Worm (Caenorhabditis elegans) whole organism, late embryonic: Measurements from ENCODE around the gene D1054.3.
A peak's percentile ranks its signal among the peaks of the same experiment; 100 is the strongest.

Source experiments
- K02D7.2 ChIP-seq: sonication (generic microtip); optimal IDR thresholded peaks from 2 replicates; lab custom pipeline; 2017; ENCODE audit warnings: mild to moderate bottlenecking, missing genetic modification characterization, missing compliant biosample characterization
- Y22D7AL.16 ChIP-seq: sonication (generic microtip); optimal IDR thresholded peaks from 2 replicates; lab custom pipeline; 2016; ENCODE audit warnings: missing genetic modification characterization, missing compliant biosample characterization
- ahr-1 ChIP-seq: sonication (generic microtip); optimal IDR thresholded peaks from 2 replicates; lab custom pipeline; 2016; ENCODE audit warnings: missing genetic modification characterization, missing compliant biosample characterization
- ceh-18 ChIP-seq: sonication (generic microtip); optimal IDR thresholded peaks from 2 replicates; lab custom pipeline; 2016; ENCODE audit warnings: missing genetic modification characterization, missing compliant biosample characterization
- ceh-2 ChIP-seq: sonication (generic microtip); optimal IDR thresholded peaks from 2 replicates; lab custom pipeline; 2016; ENCODE audit warnings: missing genotype, missing genetic modification characterization, missing compliant biosample characterization
- ceh-22 ChIP-seq: sonication (generic microtip); optimal IDR thresholded peaks from 2 replicates; lab custom pipeline; 2017; ENCODE audit warnings: missing biosample characterization, missing genetic modification characterization
- ceh-30 ChIP-seq: fragments of 150-350 bp; optimal IDR thresholded peaks from 2 replicates; lab custom pipeline; 2014; ENCODE audit warnings: missing biosample characterization, missing genetic modification characterization
- ceh-31 ChIP-seq: sonication (generic microtip); optimal IDR thresholded peaks from 2 replicates; lab custom pipeline; 2016; ENCODE audit warnings: missing genetic modification characterization, missing compliant biosample characterization
- ceh-34 ChIP-seq: sonication (generic microtip); optimal IDR thresholded peaks from 2 replicates; lab custom pipeline; 2016; ENCODE audit warnings: mild to moderate bottlenecking, missing genetic modification characterization, missing compliant biosample characterization
- ceh-6 ChIP-seq: fragments of 200-800 bp; sonication (Bioruptor generic); optimal IDR thresholded peaks from 2 replicates; lab custom pipeline; 2018; ENCODE audit warnings: mild to moderate bottlenecking, missing genetic modification characterization, missing compliant biosample characterization
- ceh-9 ChIP-seq: sonication (generic microtip); optimal IDR thresholded peaks from 2 replicates; lab custom pipeline; 2016; ENCODE audit warnings: mild to moderate bottlenecking, missing genetic modification characterization, inconsistent platforms, missing compliant biosample characterization
- che-1 ChIP-seq: sonication (generic microtip); optimal IDR thresholded peaks from 2 replicates; lab custom pipeline; 2016; ENCODE audit warnings: mild to moderate bottlenecking, missing genetic modification characterization, missing compliant biosample characterization
- dmd-4 ChIP-seq: sonication (generic microtip); optimal IDR thresholded peaks from 2 replicates; lab custom pipeline; 2016; ENCODE audit warnings: borderline replicate concordance, missing genetic modification characterization, missing compliant biosample characterization
- elt-2 ChIP-seq: sonication (generic microtip); optimal IDR thresholded peaks from 2 replicates; lab custom pipeline; 2016; ENCODE audit warnings: missing genetic modification reagents, missing genetic modification characterization, missing compliant biosample characterization
- ets-4 ChIP-seq: sonication (generic microtip); optimal IDR thresholded peaks from 2 replicates; lab custom pipeline; 2016; ENCODE audit warnings: missing genetic modification characterization, missing compliant biosample characterization
- fax-1 ChIP-seq: sonication (generic microtip); optimal IDR thresholded peaks from 2 replicates; lab custom pipeline; 2016; ENCODE audit warnings: missing genotype, missing genetic modification characterization, missing compliant biosample characterization
- fkh-10 ChIP-seq: fragments of 150-350 bp; optimal IDR thresholded peaks from 2 replicates; lab custom pipeline; 2014; ENCODE audit warnings: missing biosample characterization, missing genetic modification reagents, missing genetic modification characterization
- gmeb-2 ChIP-seq: sonication (generic microtip); optimal IDR thresholded peaks from 2 replicates; lab custom pipeline; 2016; ENCODE audit warnings: missing genetic modification characterization, inconsistent platforms, missing compliant biosample characterization
- hlh-13 ChIP-seq: fragments of 200-800 bp; sonication (Bioruptor generic); optimal IDR thresholded peaks from 2 replicates; lab custom pipeline; 2018; ENCODE audit warnings: mild to moderate bottlenecking, missing genetic modification characterization, missing compliant biosample characterization
- hlh-15 ChIP-seq: sonication (generic microtip); optimal IDR thresholded peaks from 2 replicates; lab custom pipeline; 2016; ENCODE audit warnings: missing genetic modification characterization, missing compliant biosample characterization
- hlh-30 ChIP-seq: sonication (generic microtip); optimal IDR thresholded peaks from 2 replicates; lab custom pipeline; 2017; ENCODE audit warnings: antibody characterized with exemption, missing genetic modification characterization, missing compliant biosample characterization; ENCODE audit not compliant: insufficient read depth
- hlh-6 ChIP-seq: sonication (generic microtip); optimal IDR thresholded peaks from 2 replicates; lab custom pipeline; 2016; ENCODE audit warnings: missing genotype, missing genetic modification characterization, missing compliant biosample characterization
- madf-2 ChIP-seq: sonication (generic microtip); optimal IDR thresholded peaks from 2 replicates; lab custom pipeline; 2017; ENCODE audit warnings: missing genetic modification characterization, missing compliant biosample characterization
- mec-3 ChIP-seq: sonication (generic microtip); optimal IDR thresholded peaks from 2 replicates; lab custom pipeline; 2016; ENCODE audit warnings: borderline replicate concordance, missing genetic modification characterization, missing compliant biosample characterization
- nhr-11 ChIP-seq: fragments of 150-350 bp; optimal IDR thresholded peaks from 2 replicates; lab custom pipeline; 2014; ENCODE audit warnings: missing biosample characterization, missing genetic modification characterization
- npax-4 ChIP-seq: sonication (generic microtip); optimal IDR thresholded peaks from 2 replicates; lab custom pipeline; 2016; ENCODE audit warnings: missing genetic modification characterization, missing compliant biosample characterization
- odd-2 ChIP-seq: sonication (generic microtip); optimal IDR thresholded peaks from 2 replicates; lab custom pipeline; 2017; ENCODE audit warnings: antibody characterized with exemption, mild to moderate bottlenecking, missing genetic modification characterization, missing compliant biosample characterization
- pqm-1 ChIP-seq: sonication (generic microtip); optimal IDR thresholded peaks from 2 replicates; lab custom pipeline; 2016; ENCODE audit warnings: missing genetic modification characterization, missing compliant biosample characterization
- ref-2 ChIP-seq: sonication (generic microtip); optimal IDR thresholded peaks from 2 replicates; lab custom pipeline; 2016; ENCODE audit warnings: missing genetic modification characterization, missing compliant biosample characterization
- rnt-1 ChIP-seq: sonication (generic microtip); optimal IDR thresholded peaks from 2 replicates; lab custom pipeline; 2016; ENCODE audit warnings: missing genetic modification characterization, missing compliant biosample characterization
- sdc-2 ChIP-seq: sonication (generic microtip); optimal IDR thresholded peaks from 2 replicates; lab custom pipeline; 2016; ENCODE audit warnings: missing genotype, missing genetic modification characterization, missing compliant biosample characterization
- sox-4 ChIP-seq: sonication (generic microtip); optimal IDR thresholded peaks from 2 replicates; lab custom pipeline; 2017; ENCODE audit warnings: mild to moderate bottlenecking, missing genetic modification characterization, inconsistent platforms, missing compliant biosample characterization
- syd-9 ChIP-seq: sonication (generic microtip); optimal IDR thresholded peaks from 2 replicates; lab custom pipeline; 2016; ENCODE audit warnings: mild to moderate bottlenecking, missing genetic modification characterization, moderate library complexity, missing compliant biosample characterization
- ttx-3 ChIP-seq: sonication (generic microtip); optimal IDR thresholded peaks from 2 replicates; lab custom pipeline; 2016; ENCODE audit warnings: missing genetic modification reagents, missing genetic modification characterization, missing compliant biosample characterization
- unc-3 ChIP-seq, 2 experiments: fragments of 200-800 bp in 1 of 2; sonication (Bioruptor generic) in 1 of 2; sonication (generic microtip) in 1 of 2; conservative IDR thresholded peaks in 1 of 2; optimal IDR thresholded peaks in 1 of 2; 2 replicates each; pipeline versions ENCODE4 v1.3.6 to Lab custom; 2016 to 2022; ENCODE audit warnings: missing compliant biosample characterization in 2 of 2, missing genetic modification characterization in 2 of 2, missing genetic modification reagents in 1 of 2
- unc-42 ChIP-seq: sonication (generic microtip); optimal IDR thresholded peaks from 2 replicates; lab custom pipeline; 2016; ENCODE audit warnings: missing genotype, missing genetic modification characterization, missing compliant biosample characterization
- unc-86 ChIP-seq: sonication (generic microtip); optimal IDR thresholded peaks from 2 replicates; lab custom pipeline; 2016; ENCODE audit warnings: missing genetic modification characterization, missing compliant biosample characterization
- zip-5 ChIP-seq: sonication (generic microtip); optimal IDR thresholded peaks from 2 replicates; lab custom pipeline; 2016; ENCODE audit warnings: missing genetic modification characterization, missing compliant biosample characterization
- ztf-16 ChIP-seq: sonication (generic microtip); optimal IDR thresholded peaks from 2 replicates; lab custom pipeline; 2017; ENCODE audit warnings: missing genetic modification characterization, missing compliant biosample characterization

The D1054.3 gene

DNA sequence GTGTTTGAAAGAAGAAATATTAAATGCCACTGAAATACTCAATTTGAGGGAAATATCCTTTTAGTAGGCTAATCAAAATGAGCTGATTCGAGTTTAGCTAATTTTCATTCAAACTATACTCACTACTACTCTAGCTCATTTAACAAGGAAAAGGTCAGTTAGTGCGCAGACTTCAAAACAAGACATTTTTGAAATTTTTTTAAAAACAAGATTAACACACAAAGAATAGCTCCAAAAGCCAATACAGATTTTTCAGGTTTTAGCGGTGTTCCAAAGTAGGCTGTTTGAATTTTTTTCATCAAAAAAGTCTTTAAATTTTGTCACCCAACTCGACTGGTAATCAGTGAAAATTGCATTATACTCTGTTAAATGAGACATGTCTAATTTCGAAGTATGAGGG is 10.4 kb upstream of the D1054.3 start:
- TF ChIP-seq ref-2 (no peak), ztf-16 (tag; lab: Kevin White, UChicago) (no peak), fax-1 (tag; lab: Kevin White, UChicago) (no peak), ceh-30 (tag; lab: Kevin White, UChicago) (no peak), npax-4 (tag; lab: Kevin White, UChicago) (no peak), Y22D7AL.16 (no peak), dmd-4 (tag; lab: Kevin White, UChicago) (no peak), ceh-9 (no peak), sdc-2 (tag; lab: Kevin White, UChicago) (no peak), hlh-30 (tag; lab: Kevin White, UChicago) (no peak), unc-86 (tag; lab: Kevin White, UChicago) (no peak), pqm-1 (tag; lab: Kevin White, UChicago) (no peak), rnt-1 (no peak), ets-4 (tag; lab: Kevin White, UChicago) (no peak), zip-5 (tag; lab: Kevin White, UChicago) (no peak), elt-2 (tag; lab: Kevin White, UChicago) (no peak), madf-2 (tag; lab: Kevin White, UChicago) (no peak)

DNA sequence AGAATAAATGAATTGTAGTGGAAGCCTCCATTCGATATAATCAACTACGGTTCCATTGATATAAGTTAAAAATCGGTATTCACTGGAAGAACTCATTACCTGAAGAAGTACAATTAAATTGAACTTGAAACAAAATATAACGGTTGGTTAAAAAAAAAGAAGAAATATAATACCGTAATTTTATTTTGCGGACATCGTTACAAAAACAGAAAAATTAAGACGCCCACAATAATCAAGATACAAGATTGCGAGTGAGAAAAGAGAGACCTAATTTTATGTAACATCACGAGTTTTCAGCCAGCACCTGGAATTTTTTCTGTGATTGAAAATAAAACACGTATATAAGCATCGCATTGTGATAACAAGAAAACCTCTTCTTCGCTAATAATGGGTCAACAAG is 8.6 kb upstream of the D1054.3 start, which contains the start of gene sre-6:
sre-6 (minus strand) TSS at position 101 of the 400 bp plus-strand sequence.
- TF ChIP-seq fax-1 (tag; lab: Kevin White, UChicago) = no peak
- no peak for TF ChIP-seq ets-4 (tag; lab: Kevin White, UChicago)
- TF ChIP-seq hlh-30 (tag; lab: Kevin White, UChicago) = no peak

DNA sequence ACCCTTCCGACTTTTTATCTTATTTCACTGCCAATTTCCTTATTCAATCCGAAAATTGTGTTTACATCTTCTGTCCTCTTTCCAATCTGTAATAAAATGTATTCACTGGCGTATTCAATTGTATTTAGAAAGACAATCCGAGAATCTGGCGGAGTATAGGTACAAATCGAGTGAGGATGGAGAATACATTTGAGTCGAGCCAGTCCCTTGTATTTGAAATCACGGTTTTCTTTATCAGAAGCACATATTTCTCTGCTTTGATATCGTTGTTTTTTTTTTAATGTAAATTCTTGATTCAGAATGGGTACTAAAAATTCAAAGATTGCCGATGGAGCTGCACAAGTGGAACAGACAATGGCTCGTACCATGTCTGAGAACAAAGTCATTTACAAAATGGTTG is 7.2 kb upstream of the D1054.3 start, which contains the start of gene ocr-1:
ocr-1 (plus strand) TSS at position 301 of the 400 bp plus-strand sequence.
- TF ChIP-seq ceh-31 (tag; lab: Kevin White, UChicago) (no peak), ztf-16 (tag; lab: Kevin White, UChicago) (no peak), ceh-34 (no peak), ahr-1 (tag; lab: Kevin White, UChicago) (no peak), rnt-1 (no peak), ref-2 (no peak), ceh-2 (tag; lab: Kevin White, UChicago) (no peak), Y22D7AL.16 (no peak), pqm-1 (tag; lab: Kevin White, UChicago) (no peak), syd-9 (no peak), ceh-6 (no peak), npax-4 (tag; lab: Kevin White, UChicago) (no peak), che-1 (no peak), ttx-3 (tag; lab: Kevin White, UChicago) (no peak), K02D7.2 (tag; lab: Kevin White, UChicago) (no peak)

DNA sequence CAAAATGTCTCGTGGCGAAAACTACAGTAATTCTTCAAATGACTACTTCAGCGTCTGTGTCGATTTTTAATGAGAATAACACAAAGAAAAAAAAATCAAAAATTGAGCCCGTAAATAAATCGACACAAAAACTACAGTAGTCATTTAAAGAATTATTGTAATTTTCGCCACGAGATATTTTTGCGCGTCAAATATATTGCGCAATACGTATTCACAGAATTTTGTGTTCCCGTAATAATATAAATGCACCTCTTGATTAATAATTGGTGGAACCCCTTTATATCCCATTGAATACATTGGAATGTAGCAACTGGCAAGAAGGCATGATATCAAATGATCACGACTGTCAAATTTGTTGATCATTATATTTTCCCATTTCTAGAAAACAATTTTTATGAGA is 2.4 kb upstream of the D1054.3 start:
- TF ChIP-seq dmd-4 (tag; lab: Kevin White, UChicago) (no peak), ceh-18 (tag; lab: Kevin White, UChicago) (no peak), zip-5 (tag; lab: Kevin White, UChicago) (no peak), mec-3 (no peak), hlh-13 (GFP tag; lab: Kevin White, UChicago) (no peak)

DNA sequence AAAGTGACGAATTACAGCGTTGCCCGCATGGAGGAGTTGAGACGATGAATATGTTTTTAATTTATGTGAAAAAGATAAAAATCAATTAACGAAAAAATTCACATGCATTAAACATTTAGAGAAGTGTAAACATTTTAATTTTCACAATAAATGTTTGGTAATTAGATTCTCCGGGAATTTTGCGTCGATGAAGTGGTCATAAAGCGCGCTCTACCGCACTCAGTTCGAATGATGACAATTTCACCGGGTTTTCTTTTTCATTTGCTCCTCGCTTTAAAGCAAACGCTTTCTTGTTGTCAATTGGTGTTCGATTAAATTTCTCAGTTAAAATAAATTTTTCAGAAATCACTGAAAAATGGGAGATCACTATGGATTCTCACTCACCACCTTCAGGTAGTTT is 1.2 kb upstream of the D1054.3 start, which contains the start of the genes D1054.1 and pas-2:
D1054.1 (minus strand) TSS at position 192 of the 400 bp plus-strand sequence.
pas-2 (plus strand) TSS at position 343 of the 400 bp plus-strand sequence.
- TF ChIP-seq unc-42 (tag; lab: Kevin White, UChicago) = peak; percentile 90
- no peak for TF ChIP-seq sox-4 (tag; lab: Kevin White, UChicago)

DNA sequence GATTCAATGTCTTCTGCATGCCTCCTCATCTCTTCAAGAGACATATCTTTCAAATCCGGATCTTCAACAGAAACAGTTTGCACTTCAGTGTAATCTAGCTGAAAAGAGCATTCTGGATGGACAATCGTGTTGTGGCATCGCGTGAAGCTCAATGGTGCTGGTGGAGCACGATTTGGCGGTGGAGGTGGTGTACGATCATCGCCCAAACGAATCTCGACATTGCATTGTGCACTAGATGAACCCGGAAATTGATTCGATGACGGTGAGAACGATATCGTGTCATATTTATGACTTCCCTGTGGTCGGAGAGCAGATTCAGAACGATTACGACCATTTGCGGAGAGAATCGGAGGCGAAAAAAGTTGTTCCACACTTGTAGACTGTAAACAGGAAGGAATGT is 2.0 kb downstream of the D1054.3 start:
- TF ChIP-seq Y22D7AL.16 = no peak
- TF ChIP-seq ceh-22 (tag; lab: Kevin White, UChicago) = no peak
- no peak for TF ChIP-seq fkh-10
- TF ChIP-seq unc-3 (GFP tag; conservative IDR thresholded peaks at IDR 0.05; lab: Robert Waterston, UW) = no peak
- TF ChIP-seq unc-3 (tag; optimal IDR thresholded peaks at IDR 0.05; lab: Kevin White, UChicago) = no peak
- no peak for TF ChIP-seq rnt-1
- TF ChIP-seq gmeb-2 (tag; lab: Kevin White, UChicago) = no peak
- TF ChIP-seq nhr-11 (tag; lab: Kevin White, UChicago) = no peak
- TF ChIP-seq odd-2 (tag; lab: Kevin White, UChicago) = no peak
- TF ChIP-seq ceh-18 (tag; lab: Kevin White, UChicago) = no peak
- no peak for TF ChIP-seq hlh-15 (tag; lab: Kevin White, UChicago)
- no peak for TF ChIP-seq hlh-6
- TF ChIP-seq pqm-1 (tag; lab: Kevin White, UChicago) = no peak
- TF ChIP-seq npax-4 (tag; lab: Kevin White, UChicago) = no peak
- TF ChIP-seq ztf-16 (tag; lab: Kevin White, UChicago) = no peak
- TF ChIP-seq ref-2 = no peak
